Fruit fly (Drosophila melanogaster): Measurements from ENCODE around the gene Gr28b.

dm6 chr2L:7504529-7504928, 42.5 kb upstream of the Gr28b start:
- TF ChIP-seq Pif1B (GFP tag; optimal IDR thresholded peaks at IDR 0.05) (no peak), EcR (GFP tag; optimal IDR thresholded peaks at IDR 0.05) (no peak), CG32121 (GFP tag; IDR thresholded peaks at IDR 0.05) (no peak), D1 (tag; optimal IDR thresholded peaks at IDR 0.05) (no peak)

Data from whole organism, pupa.